Worm (Caenorhabditis elegans): Measurements from ENCODE around the gene ztf-20.

ztf-20 gene

DNA sequence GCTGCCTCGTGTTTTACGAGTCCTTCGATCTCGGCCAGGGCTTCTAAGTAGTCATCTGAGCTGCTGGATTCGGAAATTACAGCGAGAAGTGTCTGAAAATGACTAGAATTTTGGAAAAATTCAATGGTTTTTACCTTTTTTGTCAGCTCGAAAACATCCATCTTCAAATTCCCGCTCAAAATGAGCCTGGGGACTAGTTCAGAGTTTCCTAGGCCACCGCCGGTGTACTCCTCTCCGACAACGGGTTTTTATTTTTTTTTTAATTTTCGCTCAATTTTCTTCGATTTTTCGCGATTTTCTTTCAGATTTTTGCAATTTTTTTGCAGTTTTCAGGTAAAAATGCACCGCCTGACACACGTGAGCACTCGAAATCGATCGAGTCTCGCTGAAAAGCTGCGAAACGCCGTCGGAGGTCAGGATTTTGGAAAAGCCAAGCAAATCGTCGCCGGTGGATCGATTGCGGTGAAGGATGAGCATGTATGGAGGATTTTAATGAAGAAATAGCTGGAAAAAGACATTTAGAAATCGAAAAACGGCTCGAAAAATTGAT lies 21.1 kb upstream of the ztf-20 start, which contains the start of the genes mrps-35 and sws-1 (continued):
- peak; percentile 97 for TF ChIP-seq ceh-31 (tag; optimal IDR thresholded peaks at IDR 0.05)

DNA sequence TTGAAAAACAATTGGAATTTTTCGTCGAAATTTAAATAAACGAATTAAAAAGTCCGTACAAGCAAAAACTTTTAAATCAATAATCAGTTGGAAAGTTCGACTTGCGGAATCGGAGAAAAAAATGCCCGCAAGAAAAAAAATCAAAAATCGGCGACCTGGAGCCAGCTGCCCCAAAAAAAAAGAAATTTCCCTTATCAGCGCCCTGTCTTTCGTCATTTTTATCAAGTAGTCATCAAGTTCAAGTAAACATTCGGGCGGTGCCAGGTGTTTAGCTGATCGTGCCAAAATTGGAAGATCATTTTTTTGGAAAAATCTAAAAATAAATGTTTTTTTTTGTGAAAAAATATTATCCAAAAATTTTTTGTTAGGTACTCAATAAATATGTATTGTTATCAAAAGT lies 18.3 kb upstream of the ztf-20 start:
- TF ChIP-seq pha-4 (tag; optimal IDR thresholded peaks at IDR 0.05): no peak

- TF ChIP-seq nfya-1 (tag; optimal IDR thresholded peaks at IDR 0.05): no peak
- no peak for TF ChIP-seq T23F11.4 (GFP tag; optimal IDR thresholded peaks at IDR 0.05)
- no peak for TF ChIP-seq sox-2 (GFP tag; IDR thresholded peaks at IDR 0.05)
- no peak for TF ChIP-seq unc-86 (tag; optimal IDR thresholded peaks at IDR 0.05)
Measured at ce11 chrV:18977876-18978275, 17.9 kb upstream of the ztf-20 start, which contains the start of gene Y39B6A.41. Y39B6A.41 (minus strand) TSS chrV:18977976.

- TF ChIP-seq pag-3 (tag; optimal IDR thresholded peaks at IDR 0.05; ENCODE audit: borderline replicate concordance) (no peak), ceh-2 (tag; optimal IDR thresholded peaks at IDR 0.05) (no peak), ceh-19 (GFP tag; optimal IDR thresholded peaks at IDR 0.05) (no peak), elt-2 (tag; optimal IDR thresholded peaks at IDR 0.05) (no peak), ceh-45 (GFP tag; IDR thresholded peaks at IDR 0.05) (no peak), hlh-8 (tag; optimal IDR thresholded peaks at IDR 0.05) (no peak)
Measured at ce11 chrV:18976539-18976938, 16.6 kb upstream of the ztf-20 start.

- TF ChIP-seq pax-1 (tag; optimal IDR thresholded peaks at IDR 0.05): no peak
Measured at ce11 chrV:18969590-18970105, 9.7 kb upstream of the ztf-20 start, which contains the start of gene Y39B6A.42. Y39B6A.42 (minus strand) TSS chrV:18969640.

DNA sequence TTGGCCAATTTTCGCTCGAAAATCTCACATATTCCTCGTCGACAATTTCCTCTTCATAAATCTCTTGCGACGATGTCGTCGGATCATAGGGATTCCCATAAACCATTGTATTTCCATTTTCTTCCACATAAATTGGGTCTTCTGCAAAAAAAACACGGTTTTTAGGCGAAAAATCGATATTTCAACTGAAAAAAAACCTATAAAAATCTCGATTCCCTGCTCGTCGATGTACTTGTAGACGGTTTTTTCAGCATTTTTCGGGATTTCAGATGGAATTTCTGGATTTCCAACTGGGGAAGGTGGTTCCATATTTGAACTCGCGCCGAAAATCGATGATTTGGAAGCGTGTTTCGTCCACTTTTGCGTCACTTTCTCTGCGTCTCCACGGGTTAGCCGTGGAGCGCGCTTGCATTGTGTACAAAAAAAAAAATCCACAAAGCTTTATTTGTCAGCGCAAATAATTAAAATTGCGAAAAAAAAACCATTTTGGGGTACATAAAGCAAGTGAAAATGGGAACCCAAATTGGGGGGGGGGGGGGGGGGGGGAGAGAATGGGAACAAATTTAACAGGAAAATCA lies 7.6 kb upstream of the ztf-20 start, which contains the start of gene Y39B6A.43:
TSS of gene Y39B6A.43 (minus strand) at position 351 of the 578 bp plus-strand sequence.
- TF ChIP-seq dmd-4 (tag; optimal IDR thresholded peaks at IDR 0.05; ENCODE audit: borderline replicate concordance) (no peak), tbx-2 (tag; optimal IDR thresholded peaks at IDR 0.05) (peak; percentile 56), sox-4 (tag; optimal IDR thresholded peaks at IDR 0.05) (no peak), T23F11.4 (GFP tag; optimal IDR thresholded peaks at IDR 0.05) (no peak), fkh-10 (GFP tag; optimal IDR thresholded peaks at IDR 0.05) (peak; percentile 49), dve-1 (tag; optimal IDR thresholded peaks at IDR 0.05) (peak; percentile 76), unc-42 (tag; optimal IDR thresholded peaks at IDR 0.05) (peak; percentile 63), K09A11.1 (tag; optimal IDR thresholded peaks at IDR 0.05; ENCODE audit: insufficient read depth) (peak; percentile 19), ceh-34 (tag; optimal IDR thresholded peaks at IDR 0.05) (peak; percentile 60), sox-2 (GFP tag; IDR thresholded peaks at IDR 0.05) (no peak), nfya-1 (tag; optimal IDR thresholded peaks at IDR 0.05) (peak; percentile 89), rnt-1 (tag; optimal IDR thresholded peaks at IDR 0.05) (peak; percentile 79), pat-9 (tag; optimal IDR thresholded peaks at IDR 0.05) (no peak), ceh-19 (GFP tag; optimal IDR thresholded peaks at IDR 0.05) (no peak), pha-2 (tag; optimal IDR thresholded peaks at IDR 0.05) (peak; percentile 81), elt-2 (tag; optimal IDR thresholded peaks at IDR 0.05) (peak; percentile 38), tbx-7 (tag; optimal IDR thresholded peaks at IDR 0.05) (peak; percentile 13), unc-55 (GFP tag; optimal IDR thresholded peaks at IDR 0.05) (peak; percentile 25), ceh-31 (tag; optimal IDR thresholded peaks at IDR 0.05) (peak; percentile 66), unc-86 (tag; optimal IDR thresholded peaks at IDR 0.05) (peak; percentile 68), ceh-18 (tag; optimal IDR thresholded peaks at IDR 0.05) (peak; percentile 63), ztf-16 (tag; optimal IDR thresholded peaks at IDR 0.05) (peak; percentile 87), unc-3 (GFP tag; conservative IDR thresholded peaks at IDR 0.05) (no peak), unc-3 (tag; optimal IDR thresholded peaks at IDR 0.05) (peak; percentile 65), ttx-3 (tag; optimal IDR thresholded peaks at IDR 0.05) (no peak), ceh-6 (GFP tag; optimal IDR thresholded peaks at IDR 0.05) (peak; percentile 13), ref-2 (tag; optimal IDR thresholded peaks at IDR 0.05) (peak; percentile 72), hlh-30 (tag; optimal IDR thresholded peaks at IDR 0.05; ENCODE audit: insufficient read depth) (peak; percentile 52), ceh-2 (tag; optimal IDR thresholded peaks at IDR 0.05) (no peak), pax-1 (tag; optimal IDR thresholded peaks at IDR 0.05) (peak; percentile 88), pros-1 (tag; optimal IDR thresholded peaks at IDR 0.05) (peak; percentile 35), ceh-14 (tag; optimal IDR thresholded peaks at IDR 0.05) (peak; percentile 16), ets-4 (tag; optimal IDR thresholded peaks at IDR 0.05) (peak; percentile 69), C08G9.2 (tag; optimal IDR thresholded peaks at IDR 0.05) (peak; percentile 44), ceh-45 (GFP tag; IDR thresholded peaks at IDR 0.05) (no peak)

All from whole organism, late embryonic.